Worm (Caenorhabditis elegans) whole organism, mixed stage, embryonic: ENCODE data around the gene Y59A8B.12.

Source experiments
- elt-3 ChIP-seq: fragments of 150-350 bp; optimal IDR thresholded peaks from 2 replicates; lab custom pipeline; 2014; ENCODE audit warnings: missing biosample characterization, missing genetic modification characterization
- ham-2 ChIP-seq: fragments of 200-800 bp; sonication (Bioruptor generic); optimal IDR thresholded peaks from 2 replicates; lab custom pipeline; 2018; ENCODE audit warnings: mild to moderate bottlenecking, missing genetic modification characterization, missing compliant biosample characterization
- lin-13 ChIP-seq: fragments of 150-350 bp; optimal IDR thresholded peaks from 2 replicates; lab custom pipeline; 2014; ENCODE audit warnings: missing biosample characterization, missing genetic modification characterization
- mep-1 ChIP-seq: fragments of 150-350 bp; optimal IDR thresholded peaks from 2 replicates; lab custom pipeline; 2017; ENCODE audit warnings: missing biosample characterization, missing genetic modification reagents, missing genetic modification characterization, inconsistent platforms
- mls-2 ChIP-seq: sonication (generic microtip); optimal IDR thresholded peaks from 2 replicates; lab custom pipeline; 2016; ENCODE audit warnings: mild to moderate bottlenecking, missing genetic modification characterization, moderate library complexity, missing compliant biosample characterization
- nhr-12 ChIP-seq: fragments of 150-350 bp; optimal IDR thresholded peaks from 2 replicates; lab custom pipeline; 2014; ENCODE audit warnings: missing biosample characterization, missing genetic modification characterization
- nhr-28 ChIP-seq: fragments of 150-350 bp; optimal IDR thresholded peaks from 2 replicates; lab custom pipeline; 2014; ENCODE audit warnings: missing biosample characterization, missing genetic modification characterization
- nhr-76 ChIP-seq: sonication (generic microtip); optimal IDR thresholded peaks from 2 replicates; lab custom pipeline; 2017; ENCODE audit warnings: missing biosample characterization, missing genetic modification characterization
- pha-4 ChIP-seq: fragments of 150-350 bp; optimal IDR thresholded peaks from 2 replicates; lab custom pipeline; 2018; ENCODE audit warnings: missing biosample characterization, missing genetic modification reagents, missing genetic modification characterization
- snpc-4 ChIP-seq: fragments of 150-350 bp; optimal IDR thresholded peaks from 2 replicates; lab custom pipeline; 2014; ENCODE audit warnings: missing biosample characterization, missing genetic modification characterization
- sptf-1 ChIP-seq: sonication (generic microtip); optimal IDR thresholded peaks from 2 replicates; lab custom pipeline; 2017; ENCODE audit warnings: mild to moderate bottlenecking, missing genetic modification characterization, moderate library complexity, missing compliant biosample characterization
- unc-62 ChIP-seq: fragments of 150-350 bp; optimal IDR thresholded peaks from 2 replicates; lab custom pipeline; 2014; ENCODE audit warnings: missing biosample characterization, missing genetic modification reagents, missing genetic modification characterization
- ztf-11 ChIP-seq: fragments of 150-350 bp; optimal IDR thresholded peaks from 2 replicates; lab custom pipeline; 2014; ENCODE audit warnings: missing biosample characterization, missing genetic modification characterization

DNA sequence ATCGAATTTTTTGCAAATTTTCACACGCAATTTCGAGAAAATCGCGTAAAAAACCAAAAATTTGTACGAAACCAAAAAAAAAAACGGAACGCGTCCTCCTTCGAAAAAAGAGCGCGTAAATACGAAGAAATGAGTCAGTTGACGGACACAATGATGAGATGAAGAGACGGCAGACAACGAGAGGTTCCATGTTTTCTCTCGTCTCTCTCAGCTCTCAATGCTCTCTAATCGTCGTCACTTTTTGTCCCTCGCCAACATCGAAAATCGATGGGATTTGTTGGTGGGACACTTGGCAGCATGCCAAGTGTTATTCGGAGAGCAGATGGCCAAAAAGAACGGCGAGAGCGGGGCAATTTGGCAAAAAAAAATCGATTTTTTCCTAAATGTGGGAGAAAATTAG is 6.9 kb downstream of the Y59A8B.12 start:
- TF ChIP-seq nhr-76 (tag; lab: Kevin White, UChicago) = no peak
- TF ChIP-seq snpc-4 = no peak
- no peak for TF ChIP-seq ztf-11 (tag; lab: Kevin White, UChicago)
- TF ChIP-seq nhr-12 = peak; percentile 59
- TF ChIP-seq pha-4 (tag; lab: Kevin White, UChicago) = peak; percentile 18
- no peak for TF ChIP-seq elt-3 (tag; lab: Kevin White, UChicago)
- TF ChIP-seq lin-13 (tag; lab: Kevin White, UChicago) = peak; percentile 31
- no peak for TF ChIP-seq ham-2 (GFP tag; lab: Kevin White, UChicago)
- no peak for TF ChIP-seq mls-2 (tag; lab: Kevin White, UChicago)
- no peak for TF ChIP-seq sptf-1
- peak; percentile 78 for TF ChIP-seq unc-62 (GFP tag; lab: Kevin White, UChicago)
- TF ChIP-seq nhr-28 = no peak
- peak; percentile 58 for TF ChIP-seq mep-1
